Fruit fly (Drosophila melanogaster): ENCODE measurements around the gene CG34012.

The CG34012 gene

DNA sequence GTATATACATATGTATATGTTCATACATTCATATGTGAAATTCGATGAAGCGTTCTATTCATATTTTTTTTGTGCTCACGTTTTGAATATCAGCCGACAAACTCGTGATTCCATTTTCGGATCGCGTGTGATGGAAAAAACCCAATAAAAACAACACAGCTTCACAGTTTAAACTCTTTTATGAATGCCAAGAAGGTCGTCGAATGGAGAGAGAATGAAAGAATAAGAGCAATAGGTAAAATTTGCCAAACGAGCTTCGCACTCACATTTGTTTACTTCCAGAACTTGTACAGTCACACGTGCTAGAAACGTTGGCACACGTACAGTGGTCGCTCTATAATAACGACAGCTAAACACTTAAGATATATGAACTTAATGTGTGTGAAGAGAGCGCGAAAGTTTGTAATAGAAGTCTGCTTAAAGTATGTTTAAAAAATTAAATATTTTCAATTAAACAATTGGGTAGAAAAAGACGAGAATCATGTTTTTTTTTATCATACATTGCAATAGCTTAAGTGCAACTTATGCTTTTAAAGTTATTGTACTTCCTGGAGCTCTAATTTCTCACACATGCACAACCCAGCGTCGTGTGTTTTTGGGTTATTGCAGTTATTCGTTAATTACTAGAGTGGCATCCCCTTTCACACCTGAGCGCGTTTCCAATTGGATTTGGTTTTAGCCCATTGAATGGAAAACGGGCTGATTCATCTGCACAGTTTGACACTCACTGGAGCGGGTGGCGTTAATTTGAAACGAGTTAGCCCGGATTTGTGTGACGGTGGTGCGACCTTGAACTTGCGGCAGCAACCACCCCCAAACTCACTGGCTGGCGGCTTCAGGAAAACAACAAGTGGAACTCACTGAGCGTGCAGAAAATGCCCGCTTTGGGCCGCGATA is 16.6 kb upstream of the CG34012 start (continued):
- TF ChIP-seq dimm (GFP tag; IDR thresholded peaks at IDR 0.05) (no peak), CG31388 (GFP tag; optimal IDR thresholded peaks at IDR 0.05) (no peak)

DNA sequence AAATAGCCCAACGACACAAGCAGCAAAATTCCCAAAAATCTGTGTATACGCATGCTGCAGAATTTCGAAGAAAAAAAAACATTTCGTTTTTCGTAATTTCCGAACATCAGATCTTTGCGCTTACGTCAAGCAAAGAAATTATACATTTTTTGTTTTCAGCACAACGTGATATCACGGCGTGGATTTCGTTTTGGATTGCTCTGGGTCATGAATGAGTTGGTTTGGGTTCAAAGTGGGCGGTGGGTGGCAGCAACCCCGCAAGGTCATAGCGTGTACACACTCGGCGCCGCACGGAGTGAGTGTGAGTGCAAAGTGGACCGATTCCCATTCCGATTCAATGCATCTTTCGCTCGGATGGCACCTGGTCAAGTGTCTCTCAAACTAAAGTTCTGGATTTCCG is 15.5 kb upstream of the CG34012 start:
- TF ChIP-seq CG10959 (GFP tag; IDR thresholded peaks at IDR 0.05) (no peak), so (GFP tag; IDR thresholded peaks at IDR 0.05) (peak; percentile 71; the same call in 2 of the 3 replicates), mirr (GFP tag; optimal IDR thresholded peaks at IDR 0.05) (no peak), tgo (GFP tag; IDR thresholded peaks at IDR 0.05) (no peak), chinmo (GFP tag; IDR thresholded peaks at IDR 0.05; ENCODE audit: partially characterized antibody) (0 out of 4 replicates have a peak, but pooled peaks have one; percentile 28), sd (tag; optimal IDR thresholded peaks at IDR 0.05) (peak; percentile 57), Pdp1 (GFP tag; optimal IDR thresholded peaks at IDR 0.05) (peak in 1 of 2 experiments; percentile 11), Hr78 (GFP tag; optimal IDR thresholded peaks at IDR 0.05) (peak in 1 of 2 experiments; percentile 20), CG12104 (GFP tag; optimal IDR thresholded peaks at IDR 0.05) (no peak), Bgb (GFP tag; IDR thresholded peaks at IDR 0.05; ENCODE audit: partially characterized antibody) (0 out of 2 replicates have a peak, but pooled peaks have one; percentile 11), CG12769 (tag; optimal IDR thresholded peaks at IDR 0.05) (peak; percentile 43)

DNA sequence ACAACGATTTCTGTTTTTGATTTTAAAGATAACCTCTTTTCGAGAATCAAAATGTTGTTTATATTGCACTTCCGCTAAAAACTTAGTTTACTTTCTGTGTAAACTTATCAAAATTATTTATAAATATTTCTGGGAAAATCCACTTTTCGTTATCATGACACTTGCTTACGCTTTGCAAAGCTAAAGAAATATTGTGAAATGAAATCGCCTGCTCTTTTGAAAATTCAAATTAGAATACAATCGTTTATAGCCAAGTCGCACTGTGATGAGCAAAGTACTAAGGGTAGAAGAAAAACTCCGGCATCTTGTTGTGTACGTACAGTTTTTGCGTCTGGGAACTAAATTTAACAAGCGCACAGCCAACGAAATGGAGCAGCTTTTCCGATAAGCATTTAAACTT is 15.1 kb upstream of the CG34012 start:
- TF ChIP-seq CG4707 (GFP tag; optimal IDR thresholded peaks at IDR 0.05), result no peak
- no peak for TF ChIP-seq otp (GFP tag; IDR thresholded peaks at IDR 0.05)
- no peak for TF ChIP-seq CG10654 (GFP tag; optimal IDR thresholded peaks at IDR 0.05)
- TF ChIP-seq CG10979 (tag; optimal IDR thresholded peaks at IDR 0.05), result peak; percentile 27
- no peak for TF ChIP-seq CG1647 (GFP tag; optimal IDR thresholded peaks at IDR 0.05)
- TF ChIP-seq gem (tag; optimal IDR thresholded peaks at IDR 0.05), result peak; percentile 52
- no peak for TF ChIP-seq CG8765 (GFP tag; IDR thresholded peaks at IDR 0.05)
- TF ChIP-seq caup (GFP tag; optimal IDR thresholded peaks at IDR 0.05; ENCODE audit: severe bottlenecking), result no peak
- TF ChIP-seq fd96Cb (tag; optimal IDR thresholded peaks at IDR 0.05), result peak; percentile 7
- no peak for TF ChIP-seq CG32772 (GFP tag; IDR thresholded peaks at IDR 0.05)
- peak; percentile 17 for TF ChIP-seq CG7839 (tag; optimal IDR thresholded peaks at IDR 0.05)
- no peak for TF ChIP-seq sna (GFP tag; IDR thresholded peaks at IDR 0.05; ENCODE audit: partially characterized antibody)
- no peak for TF ChIP-seq insv (GFP tag; optimal IDR thresholded peaks at IDR 0.05)
- TF ChIP-seq Aef1 (GFP tag; IDR thresholded peaks at IDR 0.05), result no peak
- TF ChIP-seq Ets65A (GFP tag), result peak; percentile 24
- TF ChIP-seq kay (GFP tag; optimal IDR thresholded peaks at IDR 0.05), result no peak
- no peak for TF ChIP-seq Asciz (GFP tag; optimal IDR thresholded peaks at IDR 0.05)
- peak in 1 of 2 experiments; percentile 20 for TF ChIP-seq Eip74EF (GFP tag; optimal IDR thresholded peaks at IDR 0.05)
- peak; percentile 19; the same call in 1 of the 3 replicates for TF ChIP-seq row (GFP tag; IDR thresholded peaks at IDR 0.05)
- TF ChIP-seq CG5245 (GFP tag; optimal IDR thresholded peaks at IDR 0.05), result no peak
- TF ChIP-seq lbe (GFP tag; optimal IDR thresholded peaks at IDR 0.05), result no peak
- TF ChIP-seq CG10462 (GFP tag; optimal IDR thresholded peaks at IDR 0.05), result no peak
- TF ChIP-seq prd (optimal IDR thresholded peaks at IDR 0.05), result no peak
- TF ChIP-seq prd (GFP tag; IDR thresholded peaks at IDR 0.05), result no peak
- TF ChIP-seq CG9215 (GFP tag; IDR thresholded peaks at IDR 0.05), result no peak
- TF ChIP-seq Hr51 (GFP tag; optimal IDR thresholded peaks at IDR 0.05), result peak in 1 of 2 experiments; percentile 20
- peak; percentile 44 for TF ChIP-seq Oli (tag; optimal IDR thresholded peaks at IDR 0.05)
- no peak for TF ChIP-seq gt (GFP tag; IDR thresholded peaks at IDR 0.05)
- TF ChIP-seq lilli (GFP tag; optimal IDR thresholded peaks at IDR 0.05), result peak; percentile 37
- TF ChIP-seq CG15696 (tag; optimal IDR thresholded peaks at IDR 0.05), result no peak
- no peak for TF ChIP-seq Nf-YB (GFP tag; optimal IDR thresholded peaks at IDR 0.05)
- TF ChIP-seq h (optimal IDR thresholded peaks at IDR 0.05), result no peak
- TF ChIP-seq CG6689 (GFP tag; IDR thresholded peaks at IDR 0.05), result no peak
